Worm (Caenorhabditis elegans) whole organism, late embryonic: ENCODE data around the gene pigw-1.

Experiments used
- C38D4.7 ChIP-seq: fragments of 200-800 bp; sonication (Bioruptor generic); optimal IDR thresholded peaks from 2 replicates; lab custom pipeline; 2018; ENCODE audit warnings: mild to moderate bottlenecking, missing genetic modification characterization, moderate library complexity, missing compliant biosample characterization
- F13H6.1 ChIP-seq: sonication (generic microtip); optimal IDR thresholded peaks from 2 replicates; lab custom pipeline; 2016; ENCODE audit warnings: missing genetic modification characterization, missing compliant biosample characterization
- K02D7.2 ChIP-seq: sonication (generic microtip); optimal IDR thresholded peaks from 2 replicates; lab custom pipeline; 2017; ENCODE audit warnings: mild to moderate bottlenecking, missing genetic modification characterization, missing compliant biosample characterization
- T23F11.4 ChIP-seq: fragments of 200-800 bp; sonication (Bioruptor generic); optimal IDR thresholded peaks from 2 replicates; lab custom pipeline; 2018; ENCODE audit warnings: mild to moderate bottlenecking, missing genetic modification characterization, missing compliant biosample characterization
- Y22D7AL.16 ChIP-seq: sonication (generic microtip); optimal IDR thresholded peaks from 2 replicates; lab custom pipeline; 2016; ENCODE audit warnings: missing genetic modification characterization, missing compliant biosample characterization
- ahr-1 ChIP-seq: sonication (generic microtip); optimal IDR thresholded peaks from 2 replicates; lab custom pipeline; 2016; ENCODE audit warnings: missing genetic modification characterization, missing compliant biosample characterization
- ama-1 ChIP-seq: fragments of 150-350 bp; optimal IDR thresholded peaks from 2 replicates; lab custom pipeline; 2014
- ceh-14 ChIP-seq: sonication (generic microtip); optimal IDR thresholded peaks from 2 replicates; lab custom pipeline; 2016; ENCODE audit warnings: missing genotype, missing genetic modification characterization, missing compliant biosample characterization
- ceh-18 ChIP-seq: sonication (generic microtip); optimal IDR thresholded peaks from 2 replicates; lab custom pipeline; 2016; ENCODE audit warnings: missing genetic modification characterization, missing compliant biosample characterization
- ceh-19 ChIP-seq: fragments of 200-800 bp; sonication (Bioruptor generic); optimal IDR thresholded peaks from 2 replicates; lab custom pipeline; 2018; ENCODE audit warnings: mild to moderate bottlenecking, missing genetic modification characterization, missing compliant biosample characterization
- ceh-2 ChIP-seq: sonication (generic microtip); optimal IDR thresholded peaks from 2 replicates; lab custom pipeline; 2016; ENCODE audit warnings: missing genotype, missing genetic modification characterization, missing compliant biosample characterization
- ceh-22 ChIP-seq: sonication (generic microtip); optimal IDR thresholded peaks from 2 replicates; lab custom pipeline; 2017; ENCODE audit warnings: missing biosample characterization, missing genetic modification characterization
- ceh-31 ChIP-seq: sonication (generic microtip); optimal IDR thresholded peaks from 2 replicates; lab custom pipeline; 2016; ENCODE audit warnings: missing genetic modification characterization, missing compliant biosample characterization
- ceh-45 ChIP-seq: fragments of 200-800 bp; sonication (Bioruptor generic); IDR thresholded peaks from 2 replicates; pipeline ENCODE4 v1.3.6; 2022; ENCODE audit warnings: missing genetic modification reagents, missing genetic modification characterization, missing compliant biosample characterization
- ceh-48 ChIP-seq: sonication (generic microtip); optimal IDR thresholded peaks from 2 replicates; lab custom pipeline; 2016; ENCODE audit warnings: missing genetic modification characterization, inconsistent platforms, missing compliant biosample characterization
- ceh-9 ChIP-seq: sonication (generic microtip); optimal IDR thresholded peaks from 2 replicates; lab custom pipeline; 2016; ENCODE audit warnings: mild to moderate bottlenecking, missing genetic modification characterization, inconsistent platforms, missing compliant biosample characterization
- dve-1 ChIP-seq: sonication (generic microtip); optimal IDR thresholded peaks from 2 replicates; lab custom pipeline; 2017; ENCODE audit warnings: antibody characterized with exemption, mild to moderate bottlenecking, missing genetic modification characterization, missing compliant biosample characterization
- elt-2 ChIP-seq: sonication (generic microtip); optimal IDR thresholded peaks from 2 replicates; lab custom pipeline; 2016; ENCODE audit warnings: missing genetic modification reagents, missing genetic modification characterization, missing compliant biosample characterization
- elt-4 ChIP-seq: sonication (generic microtip); optimal IDR thresholded peaks from 2 replicates; lab custom pipeline; 2016; ENCODE audit warnings: missing genetic modification characterization, missing compliant biosample characterization
- ets-4 ChIP-seq: sonication (generic microtip); optimal IDR thresholded peaks from 2 replicates; lab custom pipeline; 2016; ENCODE audit warnings: missing genetic modification characterization, missing compliant biosample characterization
- fax-1 ChIP-seq: sonication (generic microtip); optimal IDR thresholded peaks from 2 replicates; lab custom pipeline; 2016; ENCODE audit warnings: missing genotype, missing genetic modification characterization, missing compliant biosample characterization
- fkh-6 ChIP-seq: sonication (generic microtip); optimal IDR thresholded peaks from 2 replicates; lab custom pipeline; 2016; ENCODE audit warnings: missing genetic modification characterization, missing compliant biosample characterization
- gmeb-2 ChIP-seq: sonication (generic microtip); optimal IDR thresholded peaks from 2 replicates; lab custom pipeline; 2016; ENCODE audit warnings: missing genetic modification characterization, inconsistent platforms, missing compliant biosample characterization
- hlh-13 ChIP-seq: fragments of 200-800 bp; sonication (Bioruptor generic); optimal IDR thresholded peaks from 2 replicates; lab custom pipeline; 2018; ENCODE audit warnings: mild to moderate bottlenecking, missing genetic modification characterization, missing compliant biosample characterization
- madf-2 ChIP-seq: sonication (generic microtip); optimal IDR thresholded peaks from 2 replicates; lab custom pipeline; 2017; ENCODE audit warnings: missing genetic modification characterization, missing compliant biosample characterization
- nfya-1 ChIP-seq: sonication (generic microtip); optimal IDR thresholded peaks from 2 replicates; lab custom pipeline; 2017; ENCODE audit warnings: missing genetic modification characterization, mild to moderate bottlenecking, missing compliant biosample characterization, antibody characterized with exemption, moderate library complexity
- nhr-11 ChIP-seq: fragments of 150-350 bp; optimal IDR thresholded peaks from 2 replicates; lab custom pipeline; 2014; ENCODE audit warnings: missing biosample characterization, missing genetic modification characterization
- nhr-232 ChIP-seq: sonication (generic microtip); optimal IDR thresholded peaks from 2 replicates; lab custom pipeline; 2016; ENCODE audit warnings: missing genetic modification characterization, missing compliant biosample characterization
- npax-4 ChIP-seq: sonication (generic microtip); optimal IDR thresholded peaks from 2 replicates; lab custom pipeline; 2016; ENCODE audit warnings: missing genetic modification characterization, missing compliant biosample characterization
- odd-2 ChIP-seq: sonication (generic microtip); optimal IDR thresholded peaks from 2 replicates; lab custom pipeline; 2017; ENCODE audit warnings: antibody characterized with exemption, mild to moderate bottlenecking, missing genetic modification characterization, missing compliant biosample characterization
- pag-3 ChIP-seq: sonication (generic microtip); optimal IDR thresholded peaks from 2 replicates; lab custom pipeline; 2016; ENCODE audit warnings: missing compliant biosample characterization, missing genetic modification characterization, borderline replicate concordance
- pat-9 ChIP-seq: fragments of 200-800 bp; sonication (Bioruptor generic); optimal IDR thresholded peaks from 2 replicates; lab custom pipeline; 2018; ENCODE audit warnings: mild to moderate bottlenecking, missing genetic modification characterization, moderate library complexity, missing compliant biosample characterization
- pha-2 ChIP-seq: sonication (generic microtip); optimal IDR thresholded peaks from 2 replicates; lab custom pipeline; 2017; ENCODE audit warnings: mild to moderate bottlenecking, missing genetic modification characterization, missing compliant biosample characterization
- pha-4 ChIP-seq: fragments of 150-350 bp; optimal IDR thresholded peaks from 2 replicates; lab custom pipeline; 2018; ENCODE audit warnings: missing biosample characterization, missing genetic modification reagents, missing genetic modification characterization
- pros-1 ChIP-seq: fragments of 150-350 bp; optimal IDR thresholded peaks from 2 replicates; lab custom pipeline; 2014; ENCODE audit warnings: missing biosample characterization, missing genetic modification reagents, missing genetic modification characterization
- ref-2 ChIP-seq: sonication (generic microtip); optimal IDR thresholded peaks from 2 replicates; lab custom pipeline; 2016; ENCODE audit warnings: missing genetic modification characterization, missing compliant biosample characterization
- rnt-1 ChIP-seq: sonication (generic microtip); optimal IDR thresholded peaks from 2 replicates; lab custom pipeline; 2016; ENCODE audit warnings: missing genetic modification characterization, missing compliant biosample characterization
- sox-2 ChIP-seq: fragments of 200-800 bp; sonication (Bioruptor generic); IDR thresholded peaks from 2 replicates; pipeline ENCODE4 v1.3.6; 2022; ENCODE audit warnings: missing genetic modification reagents, missing genetic modification characterization, missing compliant biosample characterization
- syd-9 ChIP-seq: sonication (generic microtip); optimal IDR thresholded peaks from 2 replicates; lab custom pipeline; 2016; ENCODE audit warnings: mild to moderate bottlenecking, missing genetic modification characterization, moderate library complexity, missing compliant biosample characterization
- tbx-2 ChIP-seq: sonication (generic microtip); optimal IDR thresholded peaks from 2 replicates; lab custom pipeline; 2016; ENCODE audit warnings: missing genetic modification characterization, missing compliant biosample characterization
- ttx-3 ChIP-seq: sonication (generic microtip); optimal IDR thresholded peaks from 2 replicates; lab custom pipeline; 2016; ENCODE audit warnings: missing genetic modification reagents, missing genetic modification characterization, missing compliant biosample characterization
- unc-42 ChIP-seq: sonication (generic microtip); optimal IDR thresholded peaks from 2 replicates; lab custom pipeline; 2016; ENCODE audit warnings: missing genotype, missing genetic modification characterization, missing compliant biosample characterization
- unc-86 ChIP-seq: sonication (generic microtip); optimal IDR thresholded peaks from 2 replicates; lab custom pipeline; 2016; ENCODE audit warnings: missing genetic modification characterization, missing compliant biosample characterization
- zip-5 ChIP-seq: sonication (generic microtip); optimal IDR thresholded peaks from 2 replicates; lab custom pipeline; 2016; ENCODE audit warnings: missing genetic modification characterization, missing compliant biosample characterization
- ztf-16 ChIP-seq: sonication (generic microtip); optimal IDR thresholded peaks from 2 replicates; lab custom pipeline; 2017; ENCODE audit warnings: missing genetic modification characterization, missing compliant biosample characterization

The pigw-1 gene

DNA sequence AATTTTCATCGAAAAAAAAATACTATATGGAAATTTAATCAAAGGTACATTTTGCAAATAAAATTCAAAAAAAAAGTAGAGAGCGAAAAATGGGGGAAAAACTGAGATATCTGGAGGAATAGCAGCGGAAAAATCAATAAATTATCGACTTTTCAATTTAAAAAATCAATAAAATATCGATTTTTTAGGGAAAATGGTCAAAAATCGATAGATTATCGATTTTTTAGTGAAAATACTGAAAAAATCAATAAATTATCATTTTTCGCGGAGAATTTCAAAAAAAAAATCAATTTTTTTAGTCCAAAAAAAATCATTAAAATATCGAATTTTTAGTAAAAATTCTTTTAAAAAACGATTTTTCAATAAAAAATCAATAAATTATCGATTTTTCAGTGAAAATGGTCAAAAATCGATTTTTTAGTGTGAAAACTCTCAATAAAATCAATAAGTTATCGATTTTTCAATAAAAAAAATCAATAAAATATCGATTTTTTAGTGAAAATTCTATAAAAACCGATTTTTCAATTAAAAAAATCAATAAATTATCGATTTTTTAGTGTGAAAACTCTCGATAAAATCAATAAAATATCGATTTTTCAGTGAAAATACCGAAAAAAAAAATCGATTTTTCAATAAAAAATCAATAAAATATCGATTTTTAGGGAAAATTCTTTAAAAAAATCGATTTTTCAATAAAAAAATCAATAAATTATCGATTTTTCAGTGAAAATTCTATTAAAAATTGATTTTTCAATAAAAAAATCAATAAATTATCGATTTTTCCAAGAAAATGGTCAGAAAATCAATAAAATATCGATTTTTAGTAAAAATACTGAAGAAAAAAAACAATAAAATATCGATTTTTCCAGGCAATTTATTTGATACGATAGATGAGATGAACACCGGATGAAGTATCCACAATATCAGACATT is 1.1 kb upstream of the pigw-1 start:
- TF ChIP-seq ceh-48 (peak; percentile 23), pha-4 (tag; lab: Kevin White, UChicago) (no peak), nhr-232 (tag; lab: Kevin White, UChicago) (no peak)

DNA sequence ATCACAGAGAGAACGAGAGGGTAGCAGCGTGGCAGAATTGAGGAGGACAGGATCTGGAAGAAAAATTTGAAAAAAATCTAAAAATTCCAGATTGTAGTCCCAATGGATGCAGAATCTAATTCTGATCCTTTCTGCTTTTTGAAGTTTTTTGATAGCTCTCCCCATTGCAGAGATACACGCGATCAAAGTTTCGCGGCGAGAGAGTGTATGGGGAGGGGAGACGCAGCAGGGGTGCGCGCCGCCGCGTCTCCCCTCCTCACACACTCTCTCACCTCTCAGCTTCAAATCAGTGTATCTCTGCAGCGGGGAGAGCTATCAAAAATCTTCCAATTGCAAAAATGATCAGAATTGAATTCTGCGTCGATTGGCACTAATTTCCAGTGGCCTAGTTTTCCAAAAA is 3.6 kb downstream of the pigw-1 start:
- TF ChIP-seq pha-2 (tag; lab: Kevin White, UChicago) (no peak), nfya-1 (no peak), ceh-9 (tag; lab: Kevin White, UChicago) (no peak), F13H6.1 (tag; lab: Kevin White, UChicago) (no peak), pat-9 (tag; lab: Kevin White, UChicago) (no peak), nhr-11 (tag; lab: Kevin White, UChicago) (no peak), elt-4 (tag; lab: Kevin White, UChicago) (no peak), ceh-31 (tag; lab: Kevin White, UChicago) (no peak), ceh-2 (tag; lab: Kevin White, UChicago) (no peak), C38D4.7 (no peak), elt-2 (tag; lab: Kevin White, UChicago) (no peak)

DNA sequence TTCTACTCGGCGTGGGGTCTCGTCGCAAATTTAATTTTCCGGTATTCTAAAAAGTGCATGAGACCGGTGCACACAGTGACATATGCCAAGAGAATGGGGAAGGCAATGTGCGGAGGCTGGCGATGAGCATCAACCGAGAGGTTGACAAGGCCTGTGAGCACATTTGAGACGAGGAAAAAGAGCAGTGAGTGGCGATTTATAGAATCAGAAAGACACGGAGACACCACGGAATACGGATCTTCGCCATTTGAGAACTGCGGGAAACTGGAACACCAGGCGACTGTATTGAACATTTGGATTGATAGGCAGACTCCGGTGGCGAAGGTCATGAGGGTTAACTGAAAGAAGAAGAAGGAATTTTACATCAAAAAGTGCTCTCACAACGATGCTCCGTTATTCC is 5.8 kb downstream of the pigw-1 start:
- TF ChIP-seq ztf-16 (tag; lab: Kevin White, UChicago) (no peak), ets-4 (no peak), ceh-19 (GFP tag; lab: Kevin White, UChicago) (no peak), madf-2 (tag; lab: Kevin White, UChicago) (no peak), syd-9 (tag; lab: Kevin White, UChicago) (no peak), unc-86 (tag; lab: Kevin White, UChicago) (no peak), ref-2 (tag; lab: Kevin White, UChicago) (no peak), ceh-45 (GFP tag; lab: Robert Waterston, UW) (no peak), ceh-14 (tag; lab: Kevin White, UChicago) (no peak), Y22D7AL.16 (no peak), odd-2 (no peak)

DNA sequence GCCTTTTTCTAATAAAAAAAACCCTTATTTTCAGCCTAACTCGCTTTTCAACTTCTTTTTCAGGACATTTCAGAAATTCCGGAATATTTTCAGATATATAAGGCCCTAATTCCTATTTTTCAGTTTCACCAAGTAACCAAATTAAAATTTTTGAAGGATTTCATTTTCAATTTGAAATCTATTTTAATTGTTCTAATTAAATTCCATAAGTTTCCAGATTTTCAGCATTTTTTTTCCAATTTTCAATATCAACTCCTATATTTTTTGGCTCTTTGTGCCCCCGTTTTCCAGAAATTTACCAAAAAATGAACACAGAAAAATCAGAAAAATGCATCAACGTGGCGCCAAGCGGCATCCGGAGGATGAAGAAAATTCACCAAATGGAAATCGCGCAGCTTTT is 9.9 kb downstream of the pigw-1 start, which contains the start of gene Y110A2AL.1:
Y110A2AL.1 (plus strand) TSS at position 301 of the 400 bp plus-strand sequence.
- no peak for TF ChIP-seq rnt-1
- no peak for TF ChIP-seq nfya-1
- TF ChIP-seq hlh-13 (GFP tag; lab: Kevin White, UChicago): no peak
- TF ChIP-seq ahr-1 (tag; lab: Kevin White, UChicago): no peak
- TF ChIP-seq ama-1 (lab: Kevin White, UChicago): no peak
- TF ChIP-seq ceh-22: no peak
- no peak for TF ChIP-seq zip-5 (tag; lab: Kevin White, UChicago)
- no peak for TF ChIP-seq ztf-16 (tag; lab: Kevin White, UChicago)
- TF ChIP-seq F13H6.1 (tag; lab: Kevin White, UChicago): no peak
- TF ChIP-seq ttx-3 (tag; lab: Kevin White, UChicago): no peak
- TF ChIP-seq K02D7.2: no peak
- TF ChIP-seq, all 69 proteins: peak for 0

DNA sequence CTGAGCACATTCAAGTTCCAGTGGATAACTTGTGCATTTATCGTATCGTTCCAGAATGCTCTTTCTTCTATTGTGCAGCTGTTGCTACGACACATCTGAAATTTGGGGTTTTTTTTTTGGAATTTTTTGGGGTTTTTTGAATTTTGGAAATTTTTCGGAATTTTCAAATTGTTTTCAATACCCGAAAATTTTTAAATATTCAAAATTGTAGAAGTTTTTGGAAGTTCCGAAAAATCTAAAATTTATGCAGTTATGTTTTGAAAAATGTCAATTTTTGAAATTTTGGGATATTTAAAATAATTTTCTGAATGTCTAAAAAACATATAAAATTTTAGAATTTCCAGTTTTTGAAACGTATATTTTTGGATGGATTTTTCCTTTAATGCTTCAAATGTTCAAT is 12.9 kb downstream of the pigw-1 start, which contains the start of gene Y110A2AL.10:
Y110A2AL.10 (minus strand) TSS at position 101 of the 400 bp plus-strand sequence.
- TF ChIP-seq pha-2 (tag; lab: Kevin White, UChicago) (no peak), sox-2 (GFP tag; lab: Robert Waterston, UW) (no peak), pros-1 (tag; lab: Kevin White, UChicago) (no peak), elt-4 (tag; lab: Kevin White, UChicago) (no peak), ceh-18 (tag; lab: Kevin White, UChicago) (no peak), dve-1 (tag; lab: Kevin White, UChicago) (no peak), ahr-1 (tag; lab: Kevin White, UChicago) (no peak), fkh-6 (tag; lab: Kevin White, UChicago) (no peak), T23F11.4 (GFP tag; lab: Kevin White, UChicago) (no peak), npax-4 (tag; lab: Kevin White, UChicago) (no peak), unc-42 (no peak), pag-3 (tag; lab: Kevin White, UChicago) (no peak), gmeb-2 (tag; lab: Kevin White, UChicago) (no peak), ceh-45 (GFP tag; lab: Robert Waterston, UW) (no peak), tbx-2 (no peak), fax-1 (tag; lab: Kevin White, UChicago) (no peak)
